Worm (Caenorhabditis elegans) whole organism, L1 larva: ENCODE data around the gene T03F7.6.

Source experiments
- aly-2 ChIP-seq: fragments of 150-350 bp; optimal IDR thresholded peaks from 2 replicates; lab custom pipeline; 2014; ENCODE audit warnings: missing biosample characterization, missing genetic modification characterization
- ceh-8 ChIP-seq: fragments of 200-800 bp; sonication (Bioruptor generic); optimal IDR thresholded peaks from 2 replicates; lab custom pipeline; 2018; ENCODE audit warnings: mild to moderate bottlenecking, missing genetic modification characterization, moderate library complexity, missing compliant biosample characterization
- elt-2 ChIP-seq: sonication (generic microtip); optimal IDR thresholded peaks from 2 replicates; lab custom pipeline; 2016; ENCODE audit warnings: missing genetic modification characterization, mild to moderate bottlenecking, inconsistent platforms, missing compliant biosample characterization, missing genetic modification reagents
- grh-1 ChIP-seq: fragments of 200-800 bp; sonication (Bioruptor generic); IDR thresholded peaks from 2 replicates; pipeline ENCODE4 v1.3.6; 2022; ENCODE audit warnings: missing genetic modification reagents, missing genetic modification characterization, missing compliant biosample characterization
- jun-1 ChIP-seq: fragments of 150-350 bp; optimal IDR thresholded peaks from 2 replicates; lab custom pipeline; 2014; ENCODE audit warnings: missing biosample characterization, missing genetic modification reagents, missing genetic modification characterization
- lin-13 ChIP-seq: fragments of 150-350 bp; optimal IDR thresholded peaks from 2 replicates; lab custom pipeline; 2014; ENCODE audit warnings: missing biosample characterization, missing genetic modification reagents, missing genetic modification characterization
- mdl-1 ChIP-seq, 2 experiments: fragments of 150-350 bp; optimal IDR thresholded peaks; 2 replicates each; lab custom pipeline; 2014 to 2017; ENCODE audit warnings: missing biosample characterization in 2 of 2, missing genetic modification characterization in 2 of 2, inconsistent platforms in 1 of 2
- nhr-76 ChIP-seq: sonication (generic microtip); optimal IDR thresholded peaks from 2 replicates; lab custom pipeline; 2017; ENCODE audit warnings: missing biosample characterization, missing genetic modification characterization
- snu-23 ChIP-seq: sonication (generic microtip); optimal IDR thresholded peaks from 2 replicates; lab custom pipeline; 2016; ENCODE audit warnings: missing genetic modification characterization, missing compliant biosample characterization
- tbx-2 ChIP-seq: sonication (generic microtip); optimal IDR thresholded peaks from 2 replicates; lab custom pipeline; 2016; ENCODE audit warnings: missing genetic modification characterization, missing compliant biosample characterization
- unc-86 ChIP-seq: sonication (generic microtip); optimal IDR thresholded peaks from 2 replicates; lab custom pipeline; 2016; ENCODE audit warnings: missing genetic modification characterization, missing compliant biosample characterization

- no peak for TF ChIP-seq lin-13 (GFP tag; lab: Kevin White, UChicago)
- no peak for TF ChIP-seq aly-2 (tag; lab: Kevin White, UChicago)
- TF ChIP-seq snu-23 (GFP tag; lab: Kevin White, UChicago), result no peak
- TF ChIP-seq mdl-1 (tag; optimal IDR thresholded peaks at IDR 0.05; lab: Kevin White, UChicago), result no peak
- TF ChIP-seq elt-2, result no peak
- no peak for TF ChIP-seq jun-1
- no peak for TF ChIP-seq tbx-2 (tag; lab: Kevin White, UChicago)
- TF ChIP-seq nhr-76, result no peak
- no peak for TF ChIP-seq unc-86
- TF ChIP-seq grh-1 (GFP tag; lab: Robert Waterston, UW), result no peak
- TF ChIP-seq ceh-8 (GFP tag; lab: Kevin White, UChicago), result no peak
Measured at ce11 chrV:11251798-11252197, 42.7 kb upstream of the T03F7.6 start.
